Worm (Caenorhabditis elegans): Measurements from ENCODE around the gene swsn-7.

swsn-7 gene

ce11 chrII:8052172-8052571 is 24.6 kb upstream of the swsn-7 start:
- TF ChIP-seq rec-8 (tag; optimal IDR thresholded peaks at IDR 0.05) (no peak), ztf-25 (GFP tag; IDR thresholded peaks at IDR 0.05) (no peak), aptf-2 (GFP tag; conservative IDR thresholded peaks at IDR 0.05) (peak; percentile 83; the same call in 1 of the 2 replicates), dpl-1 (GFP tag; optimal IDR thresholded peaks at IDR 0.05) (peak; percentile 2), nfya-2 (GFP tag; IDR thresholded peaks at IDR 0.05) (no peak), efl-1 (GFP tag; optimal IDR thresholded peaks at IDR 0.05) (peak; percentile 71), F57A8.1 (GFP tag; optimal IDR thresholded peaks at IDR 0.05) (no peak), madf-8 (GFP tag; conservative IDR thresholded peaks at IDR 0.05) (peak; percentile 24; the same call in 1 of the 2 replicates), B0336.3 (GFP tag; IDR thresholded peaks at IDR 0.05) (no peak)

DNA sequence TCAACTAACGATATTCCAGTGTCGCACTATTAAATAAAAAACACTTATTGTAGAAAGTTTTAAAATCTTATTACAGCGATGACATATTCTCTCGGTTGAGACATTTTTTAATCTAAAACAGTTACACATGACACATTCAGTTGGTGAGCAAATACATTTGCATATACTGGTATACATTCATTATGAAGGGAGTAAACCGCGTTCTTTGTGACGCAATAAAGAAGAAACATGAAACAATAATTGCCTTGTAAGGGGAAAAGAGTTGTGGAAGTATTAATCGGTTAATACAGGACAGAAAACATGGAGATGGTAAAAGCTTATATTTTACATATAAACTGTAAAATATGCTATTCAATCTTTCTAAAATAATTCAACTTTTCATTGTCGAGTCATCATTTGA is 23.8 kb upstream of the swsn-7 start:
- TF ChIP-seq atf-7 (tag; optimal IDR thresholded peaks at IDR 0.05) (no peak), ets-4 (GFP tag; optimal IDR thresholded peaks at IDR 0.05) (no peak), F52B5.7 (tag; optimal IDR thresholded peaks at IDR 0.05) (no peak), unc-62 (GFP tag; optimal IDR thresholded peaks at IDR 0.05) (no peak), nfyb-1 (GFP tag; IDR thresholded peaks at IDR 0.05) (no peak), ztf-3 (GFP tag; optimal IDR thresholded peaks at IDR 0.05) (no peak)

DNA sequence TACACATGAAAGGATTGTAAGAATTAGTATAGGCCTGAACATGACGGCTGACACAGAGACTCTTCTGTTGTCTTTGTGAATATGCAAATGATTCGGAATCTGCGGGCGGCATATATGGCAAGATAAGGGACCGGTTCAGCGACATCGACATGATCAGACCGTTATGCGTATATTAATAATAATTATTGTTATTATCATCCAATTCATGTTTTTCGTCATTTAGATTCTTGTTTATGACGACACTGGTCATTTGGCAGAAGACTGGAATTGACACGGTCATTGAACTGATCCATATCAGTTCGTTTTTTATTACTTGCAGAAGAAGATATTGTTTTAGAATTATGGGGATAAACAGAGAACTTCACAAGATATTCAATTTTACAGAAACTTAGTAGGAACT is 22.9 kb upstream of the swsn-7 start, which contains the start of gene mtre-1:
Gene mtre-1, minus strand, starts transcription at position 101 of the 400 bp plus-strand sequence.
- no peak for TF ChIP-seq madf-10 (tag; optimal IDR thresholded peaks at IDR 0.05)
- TF ChIP-seq Y67H2A.10 (GFP tag; conservative IDR thresholded peaks at IDR 0.05): no peak
- TF ChIP-seq Y53F4B.3 (GFP tag; IDR thresholded peaks at IDR 0.05): no peak
- no peak for TF ChIP-seq B0336.3 (GFP tag; IDR thresholded peaks at IDR 0.05)
- TF ChIP-seq tbp1 (GFP tag; optimal IDR thresholded peaks at IDR 0.05): no peak
- TF ChIP-seq zim-3 (tag; optimal IDR thresholded peaks at IDR 0.05): no peak
- no peak for TF ChIP-seq mel-28 (tag; optimal IDR thresholded peaks at IDR 0.05; ENCODE audit: borderline replicate concordance)
- TF ChIP-seq tlf-1 (GFP tag; optimal IDR thresholded peaks at IDR 0.05): no peak
- TF ChIP-seq dpl-1 (GFP tag; optimal IDR thresholded peaks at IDR 0.05): no peak

- no peak for TF ChIP-seq zim-3 (tag; optimal IDR thresholded peaks at IDR 0.05)
- no peak for TF ChIP-seq madf-6 (GFP tag; IDR thresholded peaks at IDR 0.05)
- no peak for TF ChIP-seq ama-1 (optimal IDR thresholded peaks at IDR 0.05)
- peak in 1 of 2 experiments; percentile 13 for TF ChIP-seq ama-1 (GFP tag; optimal IDR thresholded peaks at IDR 0.05)
- no peak for TF ChIP-seq ztf-3 (GFP tag; optimal IDR thresholded peaks at IDR 0.05)
- TF ChIP-seq xnd-1 (tag; optimal IDR thresholded peaks at IDR 0.05): no peak
Observed at ce11 chrII:8047264-8047663, 19.7 kb upstream of the swsn-7 start, which contains the start of gene apn-1. Gene apn-1, plus strand, starts transcription at chrII:8047564.

ce11 chrII:8042289-8042688 is 14.7 kb upstream of the swsn-7 start, which contains the start of gene T05H10.1:
Gene T05H10.1, plus strand, starts transcription at chrII:8042589.
- 0 out of 2 replicates have a peak, but pooled peaks have one; percentile 32 for TF ChIP-seq zfh-2 (GFP tag; conservative IDR thresholded peaks at IDR 0.05)
- no peak for TF ChIP-seq attf-6 (GFP tag; IDR thresholded peaks at IDR 0.05)
- no peak for TF ChIP-seq C17E4.6 (GFP tag; IDR thresholded peaks at IDR 0.05)
- no peak for TF ChIP-seq tbx-9 (tag; optimal IDR thresholded peaks at IDR 0.05; ENCODE audit: borderline replicate concordance)

DNA sequence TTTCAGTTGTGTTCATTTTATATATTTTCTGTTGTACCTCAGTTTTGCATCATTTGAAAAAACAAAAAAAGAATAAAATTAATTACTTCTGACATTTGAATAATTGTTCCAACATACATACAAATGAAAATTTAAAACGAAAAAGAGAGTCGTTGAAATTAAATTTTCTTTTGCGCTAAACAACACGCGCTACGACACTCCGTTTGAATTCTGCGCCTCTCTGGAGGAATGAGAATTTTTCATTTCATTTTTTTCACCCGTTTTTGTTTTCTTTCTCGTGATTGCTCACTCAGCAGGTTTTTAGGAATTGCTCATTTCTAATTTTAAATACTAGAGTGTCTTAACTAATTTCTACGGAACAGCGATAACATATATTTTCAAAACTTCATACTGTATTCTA is 14.1 kb upstream of the swsn-7 start:
- TF ChIP-seq aptf-3 (GFP tag; IDR thresholded peaks at IDR 0.05) (no peak), ceh-58 (GFP tag; IDR thresholded peaks at IDR 0.05) (no peak), nhr-120 (GFP tag; IDR thresholded peaks at IDR 0.05) (no peak), nhr-80 (tag; optimal IDR thresholded peaks at IDR 0.05) (no peak), nhr-27 (tag; optimal IDR thresholded peaks at IDR 0.05) (no peak), tbp1 (GFP tag; optimal IDR thresholded peaks at IDR 0.05) (no peak), attf-5 (GFP tag; optimal IDR thresholded peaks at IDR 0.05) (peak; percentile 54), Y53F4B.3 (GFP tag; IDR thresholded peaks at IDR 0.05) (no peak), unc-62 (GFP tag; optimal IDR thresholded peaks at IDR 0.05) (no peak), nfya-1 (tag; optimal IDR thresholded peaks at IDR 0.05; ENCODE audit: borderline replicate concordance, insufficient read depth) (no peak), lin-35 (GFP tag; optimal IDR thresholded peaks at IDR 0.05) (no peak), hmg-20 (GFP tag; IDR thresholded peaks at IDR 0.05) (no peak), cebp-1 (GFP tag; IDR thresholded peaks at IDR 0.05) (no peak), cebp-1 (tag; optimal IDR thresholded peaks at IDR 0.05) (peak; percentile 16), lin-54 (GFP tag; optimal IDR thresholded peaks at IDR 0.05) (no peak)
